Fruit fly (Drosophila melanogaster): ENCODE data around the gene obst-H.

obst-H gene

dm6 chr3L:15500813-15501645, 28.0 kb downstream of the obst-H start, which contains the start of gene CG7272 (continued):
- peak; percentile 90 for TF ChIP-seq Myb (GFP tag; optimal IDR thresholded peaks at IDR 0.05)
- no peak for TF ChIP-seq Atf-2 (GFP tag; optimal IDR thresholded peaks at IDR 0.05)
- no peak for TF ChIP-seq run (tag; optimal IDR thresholded peaks at IDR 0.05)
- no peak for TF ChIP-seq CG8281 (tag; optimal IDR thresholded peaks at IDR 0.05)
- TF ChIP-seq CG1529 (GFP tag; optimal IDR thresholded peaks at IDR 0.05): no peak
- no peak for TF ChIP-seq Sox102F (GFP tag; optimal IDR thresholded peaks at IDR 0.05)
- TF ChIP-seq CrebB (tag; optimal IDR thresholded peaks at IDR 0.05): peak; percentile 53
- TF ChIP-seq zen (tag; optimal IDR thresholded peaks at IDR 0.05): no peak
- TF ChIP-seq CG7928 (GFP tag; optimal IDR thresholded peaks at IDR 0.05): no peak
- TF ChIP-seq Bdp1 (GFP tag; optimal IDR thresholded peaks at IDR 0.05): no peak
- TF ChIP-seq CG7786 (GFP tag; optimal IDR thresholded peaks at IDR 0.05): no peak
- peak; percentile 82 for TF ChIP-seq CG10543 (GFP tag; optimal IDR thresholded peaks at IDR 0.05)
- no peak for TF ChIP-seq CG17361 (GFP tag; IDR thresholded peaks at IDR 0.05)
- no peak for TF ChIP-seq CG6791 (GFP tag; IDR thresholded peaks at IDR 0.05; ENCODE audit: partially characterized antibody)
- TF ChIP-seq Sox100B (GFP tag; optimal IDR thresholded peaks at IDR 0.05): no peak
- no peak for TF ChIP-seq NC2β (GFP tag; optimal IDR thresholded peaks at IDR 0.05)
- TF ChIP-seq HLHmδ (GFP tag; optimal IDR thresholded peaks at IDR 0.05): no peak
- no peak for TF ChIP-seq CG8478 (optimal IDR thresholded peaks at IDR 0.05)
- no peak for TF ChIP-seq NC2α (GFP tag; optimal IDR thresholded peaks at IDR 0.05)
- TF ChIP-seq CG15696 (tag; optimal IDR thresholded peaks at IDR 0.05): no peak
- no peak for TF ChIP-seq CG3726 (GFP tag; IDR thresholded peaks at IDR 0.05)
- TF ChIP-seq zfh1 (GFP tag; IDR thresholded peaks at IDR 0.05): no peak
- TF ChIP-seq CG4707 (GFP tag; optimal IDR thresholded peaks at IDR 0.05): no peak

dm6 chr3L:15498745-15499144, 30.3 kb downstream of the obst-H start, which contains the start of gene CG7275:
Gene CG7275, plus strand, starts transcription at chr3L:15498959.
- TF ChIP-seq MTF-1 (GFP tag; optimal IDR thresholded peaks at IDR 0.05; ENCODE audit: borderline replicate concordance) (no peak), Spps (tag; optimal IDR thresholded peaks at IDR 0.05) (no peak), Ssrp (tag; optimal IDR thresholded peaks at IDR 0.05) (no peak), HHEX (GFP tag; optimal IDR thresholded peaks at IDR 0.05) (no peak), CkIIα-i1 (GFP tag; IDR thresholded peaks at IDR 0.05) (no peak), crc (GFP tag; optimal IDR thresholded peaks at IDR 0.05) (no peak), pan (optimal IDR thresholded peaks at IDR 0.05) (no peak), pan (GFP tag; optimal IDR thresholded peaks at IDR 0.05 in 1 of 2, IDR thresholded peaks at IDR 0.05 in 1 of 2) (no peak), nerfin-2 (GFP tag; IDR thresholded peaks at IDR 0.05; ENCODE audit: partially characterized antibody) (peak; percentile 23; the same call in 1 of the 2 replicates), Dll (GFP tag; IDR thresholded peaks at IDR 0.05; ENCODE audit: partially characterized antibody) (peak; percentile 44; the same call in 1 of the 4 replicates), ara (GFP tag; IDR thresholded peaks at IDR 0.05) (no peak), CG4360 (GFP tag; IDR thresholded peaks at IDR 0.05) (no peak), ase (GFP tag; IDR thresholded peaks at IDR 0.05) (no peak), CG3838 (GFP tag; optimal IDR thresholded peaks at IDR 0.05) (no peak), pho (GFP tag; optimal IDR thresholded peaks at IDR 0.05) (no peak), kni (GFP tag; optimal IDR thresholded peaks at IDR 0.05) (no peak), CG15601 (tag; optimal IDR thresholded peaks at IDR 0.05) (peak; percentile 48), Doc2 (GFP tag; IDR thresholded peaks at IDR 0.05) (no peak), ash1 (GFP tag; optimal IDR thresholded peaks at IDR 0.05) (no peak), CG10267 (tag; optimal IDR thresholded peaks at IDR 0.05) (peak; percentile 58), Mad (GFP tag; optimal IDR thresholded peaks at IDR 0.05) (no peak), CG31441 (GFP tag; IDR thresholded peaks at IDR 0.05) (no peak), CG4282 (GFP tag; optimal IDR thresholded peaks at IDR 0.05) (no peak), CG12071 (GFP tag; optimal IDR thresholded peaks at IDR 0.05) (no peak), ranshi (GFP tag; IDR thresholded peaks at IDR 0.05) (no peak), Pdp1 (GFP tag; optimal IDR thresholded peaks at IDR 0.05) (no peak), CG8924 (tag; optimal IDR thresholded peaks at IDR 0.05) (no peak), grn (GFP tag; optimal IDR thresholded peaks at IDR 0.05) (no peak)

Data from whole organism, embryonic.